Worm (Caenorhabditis elegans): ENCODE results near the gene Y38E10A.22.

DNA sequence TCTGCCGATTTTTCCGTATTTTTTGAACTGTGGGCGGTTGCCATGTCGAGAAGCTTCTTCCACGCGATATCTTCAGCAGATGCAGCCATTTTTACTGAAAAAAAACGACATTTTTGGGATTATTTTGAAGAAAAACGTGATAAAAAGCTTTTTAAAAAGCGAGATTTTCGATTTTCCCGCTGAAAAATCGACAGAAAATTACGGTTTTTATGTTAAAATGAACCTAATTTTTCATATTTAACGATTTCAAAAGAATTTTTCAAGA is at the start of gene Y38E10A.22:
- TF ChIP-seq ama-1 (optimal IDR thresholded peaks at IDR 0.05) (no peak), skn-1 (tag; optimal IDR thresholded peaks at IDR 0.05) (no peak), fkh-8 (tag; optimal IDR thresholded peaks at IDR 0.05) (no peak), ceh-82 (tag; optimal IDR thresholded peaks at IDR 0.05) (no peak)

Data from whole organism, L1 larva.